Worm (Caenorhabditis elegans) whole organism, young adult: Measurements from ENCODE around the gene F59A6.3.

Source experiments
- Y53G8AR.9 ChIP-seq: fragments of 200-800 bp; sonication (Bioruptor generic); conservative IDR thresholded peaks from 2 replicates; pipeline ENCODE4 v1.3.6; 2022; ENCODE audit warnings: missing genetic modification reagents, missing genetic modification characterization, missing compliant biosample characterization
- cebp-1 ChIP-seq, 2 experiments: fragments of 200-800 bp in 1 of 2; sonication (Bioruptor generic) in 1 of 2; sonication (generic microtip) in 1 of 2; IDR thresholded peaks in 1 of 2; optimal IDR thresholded peaks in 1 of 2; 2 replicates each; pipeline versions ENCODE4 v1.3.6 to Lab custom; 2017 to 2022; ENCODE audit warnings: missing compliant biosample characterization in 2 of 2, missing genetic modification characterization in 2 of 2, mild to moderate bottlenecking in 1 of 2, missing genetic modification reagents in 1 of 2, moderate library complexity in 1 of 2
- cebp-2 ChIP-seq: fragments of 200-800 bp; sonication (Bioruptor generic); IDR thresholded peaks from 2 replicates; pipeline ENCODE4 v1.3.6; 2022; ENCODE audit warnings: missing genetic modification characterization, missing compliant biosample characterization
- hlh-26 ChIP-seq: fragments of 200-800 bp; sonication (Bioruptor generic); conservative IDR thresholded peaks from 2 replicates; pipeline ENCODE4 v1.3.6; 2022; ENCODE audit warnings: missing genetic modification reagents, missing genetic modification characterization, missing compliant biosample characterization
- madf-3 ChIP-seq: fragments of 200-800 bp; sonication (Bioruptor generic); IDR thresholded peaks from 2 replicates; pipeline ENCODE4 v1.3.6; 2022; ENCODE audit warnings: missing genetic modification reagents, missing genetic modification characterization, missing compliant biosample characterization
- nfya-2 ChIP-seq: fragments of 200-800 bp; sonication (Bioruptor generic); IDR thresholded peaks from 2 replicates; pipeline ENCODE4 v1.3.6; 2022; ENCODE audit warnings: missing genetic modification reagents, missing genetic modification characterization, missing compliant biosample characterization

DNA sequence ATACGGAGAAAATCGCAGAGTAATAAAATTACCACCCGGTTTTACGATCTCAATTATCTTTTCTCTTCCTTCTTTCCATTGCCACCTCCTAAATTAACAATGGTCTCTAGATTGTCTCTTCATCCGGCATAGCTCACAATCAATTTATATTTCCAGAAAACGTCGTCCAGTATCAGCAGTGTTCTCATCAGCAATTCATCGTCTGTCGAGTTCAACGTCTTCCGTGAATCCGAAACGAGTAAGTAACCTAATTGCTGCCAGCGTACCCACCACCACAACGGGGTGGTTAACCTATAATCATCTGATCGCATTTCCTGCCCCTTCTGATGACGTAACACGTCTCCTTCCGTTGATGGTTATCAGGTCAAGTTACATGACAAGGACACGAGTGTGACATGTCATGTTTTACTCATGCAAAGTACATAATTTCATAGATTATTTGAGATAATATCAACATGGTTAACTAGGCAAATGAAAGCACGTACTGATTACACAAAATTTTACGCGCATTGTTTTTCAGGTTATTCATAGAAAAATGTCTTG, 22.1 kb upstream of the F59A6.3 start:
- no peak for TF ChIP-seq cebp-2 (GFP tag; lab: Robert Waterston, UW)
- TF ChIP-seq nfya-2 (GFP tag; lab: Robert Waterston, UW): no peak
- TF ChIP-seq Y53G8AR.9 (GFP tag; lab: Robert Waterston, UW): no peak
- TF ChIP-seq madf-3 (GFP tag; lab: Robert Waterston, UW): no peak
- TF ChIP-seq hlh-26: no peak
- no peak for TF ChIP-seq cebp-1 (GFP tag; IDR thresholded peaks at IDR 0.05; lab: Robert Waterston, UW)
- no peak for TF ChIP-seq cebp-1 (tag; optimal IDR thresholded peaks at IDR 0.05; lab: Kevin White, UChicago)
